Worm (Caenorhabditis elegans) whole organism, L1 larva: Measurements from ENCODE around the gene grd-3.

ENCODE experiments used
- ceh-63 ChIP-seq: fragments of 200-800 bp; sonication (Bioruptor generic); optimal IDR thresholded peaks from 2 replicates; lab custom pipeline; 2018; ENCODE audit warnings: mild to moderate bottlenecking, missing genetic modification characterization, missing compliant biosample characterization
- fkh-10 ChIP-seq: sonication (generic microtip); optimal IDR thresholded peaks from 2 replicates; lab custom pipeline; 2017; ENCODE audit warnings: missing biosample characterization, missing genetic modification reagents, missing genetic modification characterization
- nhr-28 ChIP-seq: fragments of 150-350 bp; optimal IDR thresholded peaks from 2 replicates; lab custom pipeline; 2014; ENCODE audit warnings: missing biosample characterization, missing genetic modification characterization
- nhr-90 ChIP-seq: sonication (generic microtip); optimal IDR thresholded peaks from 2 replicates; lab custom pipeline; 2016; ENCODE audit warnings: mild to moderate bottlenecking, missing genetic modification characterization, missing compliant biosample characterization; ENCODE audit not compliant: poor library complexity
- pqm-1 ChIP-seq: sonication (generic microtip); optimal IDR thresholded peaks from 3 replicates; lab custom pipeline; 2017; ENCODE audit warnings: missing biosample characterization, missing genetic modification characterization
- sptf-1 ChIP-seq: fragments of 150-350 bp; optimal IDR thresholded peaks from 2 replicates; lab custom pipeline; 2014; ENCODE audit warnings: missing biosample characterization, missing genetic modification characterization
- tbx-2 ChIP-seq: sonication (generic microtip); optimal IDR thresholded peaks from 2 replicates; lab custom pipeline; 2016; ENCODE audit warnings: missing genetic modification characterization, missing compliant biosample characterization
- ztf-11 ChIP-seq, 2 experiments: sonication (generic microtip); optimal IDR thresholded peaks; 2 replicates each; lab custom pipeline; 2016 to 2017; ENCODE audit warnings: missing genetic modification characterization in 2 of 2, missing biosample characterization in 1 of 2, missing compliant biosample characterization in 1 of 2
- ztf-4 ChIP-seq: fragments of 150-350 bp; optimal IDR thresholded peaks from 2 replicates; lab custom pipeline; 2014; ENCODE audit warnings: missing biosample characterization, missing genetic modification characterization

DNA sequence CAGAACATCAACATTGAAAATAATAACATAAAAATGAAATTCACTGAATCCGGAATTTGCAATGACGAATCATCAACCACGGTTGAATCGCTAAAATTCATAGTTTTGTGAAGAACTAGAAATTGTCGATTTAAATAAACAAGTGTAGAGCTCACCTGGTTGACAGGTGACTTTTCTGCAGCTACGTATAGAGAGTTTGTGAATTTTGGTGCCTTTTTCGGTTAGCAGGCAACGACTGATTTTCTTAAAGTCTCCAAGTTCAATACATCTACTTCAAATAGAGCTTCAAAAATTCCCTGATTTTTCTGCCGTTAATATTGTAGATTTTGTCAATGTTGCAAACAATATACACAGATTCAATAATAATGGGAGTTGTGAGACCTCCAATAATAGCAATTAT, 37.7 kb downstream of the grd-3 start, which contains the start of gene srz-69:
- TF ChIP-seq pqm-1 (tag; lab: Kevin White, UChicago) (no peak), nhr-90 (no peak), tbx-2 (tag; lab: Kevin White, UChicago) (no peak), ztf-4 (no peak), ztf-11 (tag; optimal IDR thresholded peaks at IDR 0.05; lab: Kevin White, UChicago) (no peak), sptf-1 (tag; lab: Kevin White, UChicago) (no peak), nhr-28 (tag; lab: Kevin White, UChicago) (no peak), fkh-10 (no peak), ceh-63 (no peak)
